Fruit fly (Drosophila melanogaster) whole organism, embryonic: Measurements from ENCODE around the gene loaf.

Source experiments
- Abd-B ChIP-seq: fragments of 200-800 bp; sonication (Bioruptor generic); optimal IDR thresholded peaks from 2 replicates; lab custom pipeline; 2018; ENCODE audit warnings: missing biosample characterization, mild to moderate bottlenecking, missing genetic modification characterization, moderate library complexity
- Aef1 ChIP-seq: fragments of 200-800 bp; sonication (Bioruptor generic); IDR thresholded peaks from 3 replicates; pipeline ENCODE4 v1.3.6; 2022; ENCODE audit warnings: missing biosample characterization, missing genetic modification characterization
- B-H1 ChIP-seq: fragments of 200-800 bp; sonication (Bioruptor generic); IDR thresholded peaks from 3 replicates; pipeline ENCODE4 v1.3.6; 2022; ENCODE audit warnings: missing biosample characterization, missing genetic modification characterization
- BEAF-32 ChIP-seq: fragments of 200-800 bp; sonication (Bioruptor generic); optimal IDR thresholded peaks from 3 replicates; lab custom pipeline; 2017; ENCODE audit warnings: missing biosample characterization, missing genetic modification characterization, mild to moderate bottlenecking, moderate library complexity, missing genetic modification reagents
- BtbVII ChIP-seq: fragments of 200-800 bp; sonication (Bioruptor generic); optimal IDR thresholded peaks from 3 replicates; lab custom pipeline; 2017; ENCODE audit warnings: missing biosample characterization, mild to moderate bottlenecking, missing genetic modification characterization
- CG1024 ChIP-seq: fragments of 200-800 bp; sonication (Bioruptor generic); IDR thresholded peaks from 2 replicates; pipeline ENCODE4 v1.3.6; 2022; ENCODE audit warnings: missing biosample characterization, missing genetic modification characterization
- CG10267 ChIP-seq: fragments of 200-800 bp; sonication (Bioruptor generic); optimal IDR thresholded peaks from 2 replicates; lab custom pipeline; 2018; ENCODE audit warnings: missing biosample characterization, mild to moderate bottlenecking, missing genetic modification characterization, moderate library complexity
- CG11560 ChIP-seq: fragments of 200-800 bp; sonication (Bioruptor generic); IDR thresholded peaks from 3 replicates; pipeline ENCODE4 v1.3.6; 2022; ENCODE audit warnings: missing biosample characterization, missing genetic modification characterization
- CG11723 ChIP-seq: fragments of 200-800 bp; sonication (Bioruptor generic); optimal IDR thresholded peaks from 2 replicates; lab custom pipeline; 2017; ENCODE audit warnings: missing biosample characterization, mild to moderate bottlenecking, missing genetic modification characterization
- CG12391 ChIP-seq: fragments of 200-800 bp; sonication (Bioruptor generic); optimal IDR thresholded peaks from 3 replicates; lab custom pipeline; 2018; ENCODE audit warnings: missing biosample characterization, mild to moderate bottlenecking, missing genetic modification characterization, moderate library complexity
- CG13287 ChIP-seq: fragments of 200-800 bp; sonication (Bioruptor generic); IDR thresholded peaks from 2 replicates; pipeline ENCODE4 v1.3.6; 2022; ENCODE audit warnings: missing biosample characterization, missing genetic modification characterization; ENCODE audit not compliant: partially characterized antibody
- CG13296 ChIP-seq: fragments of 200-800 bp; sonication (Bioruptor generic); optimal IDR thresholded peaks from 3 replicates; lab custom pipeline; 2018; ENCODE audit warnings: missing biosample characterization, mild to moderate bottlenecking, missing genetic modification characterization
- CG14441 ChIP-seq: fragments of 200-800 bp; sonication (Bioruptor generic); IDR thresholded peaks from 2 replicates; pipeline ENCODE4 v1.3.6; 2022; ENCODE audit warnings: missing biosample characterization, missing genetic modification characterization
- CG14710 ChIP-seq: fragments of 200-800 bp; sonication (Bioruptor generic); optimal IDR thresholded peaks from 3 replicates; lab custom pipeline; 2019; ENCODE audit warnings: missing biosample characterization, mild to moderate bottlenecking, missing genetic modification characterization, moderate library complexity
- CG17912 ChIP-seq: fragments of 200-800 bp; sonication (Bioruptor generic); optimal IDR thresholded peaks from 2 replicates; lab custom pipeline; 2018; ENCODE audit warnings: missing biosample characterization, mild to moderate bottlenecking, missing genetic modification characterization
- CG18764 ChIP-seq: fragments of 200-800 bp; sonication (Bioruptor generic); optimal IDR thresholded peaks from 3 replicates; lab custom pipeline; 2016; ENCODE audit warnings: missing biosample characterization, missing genetic modification characterization
- CG4820 ChIP-seq: fragments of 200-800 bp; sonication (Bioruptor generic); optimal IDR thresholded peaks from 3 replicates; lab custom pipeline; 2016; ENCODE audit warnings: missing biosample characterization, missing genetic modification characterization
- CG5953 ChIP-seq: fragments of 200-800 bp; sonication (Bioruptor generic); IDR thresholded peaks from 2 replicates; pipeline ENCODE4 v1.3.6; 2022; ENCODE audit warnings: missing biosample characterization, missing genetic modification characterization
- CG7963 ChIP-seq: fragments of 200-800 bp; sonication (Bioruptor generic); IDR thresholded peaks from 3 replicates; pipeline ENCODE4 v1.3.6; 2022; ENCODE audit warnings: missing biosample characterization, missing genetic modification characterization; ENCODE audit not compliant: partially characterized antibody
- CoRest ChIP-seq: fragments of 200-800 bp; sonication (Bioruptor generic); optimal IDR thresholded peaks from 3 replicates; lab custom pipeline; 2018; ENCODE audit warnings: missing biosample characterization, mild to moderate bottlenecking, missing genetic modification characterization, moderate library complexity
- E2f2 ChIP-seq: fragments of 200-800 bp; sonication (Bioruptor generic); IDR thresholded peaks from 2 replicates; pipeline ENCODE4 v1.3.6; 2022; ENCODE audit warnings: missing biosample characterization, missing genetic modification characterization
- HLH54F ChIP-seq: fragments of 200-800 bp; sonication (Bioruptor generic); optimal IDR thresholded peaks from 3 replicates; lab custom pipeline; 2016; ENCODE audit warnings: missing biosample characterization, missing genetic modification characterization
- Jarid2 ChIP-seq: fragments of 200-800 bp; sonication (Bioruptor generic); optimal IDR thresholded peaks from 3 replicates; lab custom pipeline; 2017; ENCODE audit warnings: mild to moderate bottlenecking, missing biosample characterization, missing genetic modification reagents, missing genetic modification characterization
- Lhr ChIP-seq: fragments of 200-800 bp; sonication (Bioruptor generic); optimal IDR thresholded peaks from 3 replicates; lab custom pipeline; 2017; ENCODE audit warnings: mild to moderate bottlenecking, missing biosample characterization, missing genetic modification reagents, missing genetic modification characterization
- Med ChIP-seq: fragments of 200-800 bp; sonication (Bioruptor generic); peaks from one replicate; lab custom pipeline; 2016; ENCODE audit warnings: missing biosample characterization, missing genetic modification characterization, mild to moderate bottlenecking, inconsistent platforms, moderate library complexity
- Meics ChIP-seq: fragments of 200-800 bp; sonication (Bioruptor generic); optimal IDR thresholded peaks from 2 replicates; lab custom pipeline; 2017; ENCODE audit warnings: missing biosample characterization, mild to moderate bottlenecking, missing genetic modification characterization
- NC2β ChIP-seq: fragments of 200-800 bp; sonication (Bioruptor generic); optimal IDR thresholded peaks from 2 replicates; lab custom pipeline; 2016; ENCODE audit warnings: missing biosample characterization, missing genetic modification characterization
- NFAT ChIP-seq: fragments of 200-800 bp; sonication (Bioruptor generic); IDR thresholded peaks from 2 replicates; pipeline ENCODE4 v1.3.6; 2022; ENCODE audit warnings: missing biosample characterization, missing genetic modification characterization
- Nf-YC ChIP-seq: fragments of 200-800 bp; optimal IDR thresholded peaks from 3 replicates; lab custom pipeline; 2019; ENCODE audit warnings: missing biosample characterization, mild to moderate bottlenecking, missing genetic modification characterization, moderate library complexity
- NfI ChIP-seq: fragments of 200-800 bp; sonication (Bioruptor generic); optimal IDR thresholded peaks from 3 replicates; lab custom pipeline; 2018; ENCODE audit warnings: missing biosample characterization, mild to moderate bottlenecking, missing genetic modification characterization, moderate library complexity
- Six4 ChIP-seq: fragments of 200-800 bp; sonication (Bioruptor generic); optimal IDR thresholded peaks from 2 replicates; lab custom pipeline; 2016; ENCODE audit warnings: missing biosample characterization, missing genetic modification characterization
- Spps ChIP-seq: fragments of 200-800 bp; sonication (Bioruptor generic); optimal IDR thresholded peaks from 2 replicates; lab custom pipeline; 2018; ENCODE audit warnings: missing biosample characterization, mild to moderate bottlenecking, missing genetic modification characterization
- Ssrp ChIP-seq: fragments of 200-800 bp; sonication (Bioruptor generic); optimal IDR thresholded peaks from 2 replicates; lab custom pipeline; 2018; ENCODE audit warnings: missing biosample characterization, mild to moderate bottlenecking, missing genetic modification characterization, moderate library complexity
- btn ChIP-seq: fragments of 200-800 bp; sonication (Bioruptor generic); optimal IDR thresholded peaks from 2 replicates; lab custom pipeline; 2016; ENCODE audit warnings: missing biosample characterization, missing genetic modification characterization
- caup ChIP-seq: fragments of 200-800 bp; sonication (Bioruptor generic); optimal IDR thresholded peaks from 3 replicates; lab custom pipeline; 2017; ENCODE audit warnings: missing biosample characterization, mild to moderate bottlenecking, missing genetic modification characterization, moderate library complexity; ENCODE audit not compliant: severe bottlenecking
- esg ChIP-seq: fragments of 200-800 bp; sonication (Bioruptor generic); conservative IDR thresholded peaks from 2 replicates; pipeline ENCODE4 v1.3.6; 2022; ENCODE audit warnings: missing biosample characterization, missing genetic modification characterization
- gcm2 ChIP-seq: fragments of 200-800 bp; sonication (Bioruptor generic); optimal IDR thresholded peaks from 2 replicates; lab custom pipeline; 2016; ENCODE audit warnings: missing biosample characterization, missing genetic modification characterization
- hth ChIP-seq: fragments of >200 bp; optimal IDR thresholded peaks from 2 replicates; lab custom pipeline; 2017; ENCODE audit warnings: inconsistent platforms
- lab ChIP-seq: fragments of 200-800 bp; sonication (Bioruptor generic); optimal IDR thresholded peaks from 3 replicates; lab custom pipeline; 2017; ENCODE audit warnings: missing biosample characterization, missing genetic modification characterization, mild to moderate bottlenecking, moderate library complexity, missing genetic modification reagents
- luna ChIP-seq: fragments of 200-800 bp; sonication (Bioruptor generic); optimal IDR thresholded peaks from 2 replicates; lab custom pipeline; 2016; ENCODE audit warnings: missing biosample characterization, missing genetic modification characterization
- mam ChIP-seq: fragments of 200-800 bp; sonication (Bioruptor generic); optimal IDR thresholded peaks from 3 replicates; lab custom pipeline; 2016; ENCODE audit warnings: missing biosample characterization, missing genetic modification characterization
- nmo ChIP-seq: fragments of 200-800 bp; sonication (Bioruptor generic); optimal IDR thresholded peaks from 2 replicates; lab custom pipeline; 2018; ENCODE audit warnings: missing biosample characterization, mild to moderate bottlenecking, missing genetic modification characterization, moderate library complexity
- nom ChIP-seq: fragments of 200-800 bp; sonication (Bioruptor generic); optimal IDR thresholded peaks from 2 replicates; lab custom pipeline; 2017; ENCODE audit warnings: missing biosample characterization, missing genetic modification characterization, mild to moderate bottlenecking, moderate library complexity, missing genetic modification reagents
- odd ChIP-seq: fragments of 200-800 bp; sonication (Bioruptor generic); optimal IDR thresholded peaks from 2 replicates; lab custom pipeline; 2017; ENCODE audit warnings: missing biosample characterization, mild to moderate bottlenecking, missing genetic modification characterization
- pfk ChIP-seq: fragments of 200-800 bp; sonication (Bioruptor generic); optimal IDR thresholded peaks from 2 replicates; lab custom pipeline; 2018; ENCODE audit warnings: missing biosample characterization, mild to moderate bottlenecking, missing genetic modification characterization, moderate library complexity
- pho ChIP-seq: fragments of 200-800 bp; sonication (Bioruptor generic); optimal IDR thresholded peaks from 2 replicates; lab custom pipeline; 2016; ENCODE audit warnings: missing biosample characterization, missing genetic modification characterization
- stwl ChIP-seq: fragments of 200-800 bp; sonication (Bioruptor generic); optimal IDR thresholded peaks from 3 replicates; lab custom pipeline; 2018; ENCODE audit warnings: missing biosample characterization, mild to moderate bottlenecking, missing genetic modification characterization, moderate library complexity
- unpg ChIP-seq: fragments of 200-800 bp; sonication (Bioruptor generic); optimal IDR thresholded peaks from 3 replicates; lab custom pipeline; 2018; ENCODE audit warnings: missing biosample characterization, mild to moderate bottlenecking, missing genetic modification characterization, moderate library complexity
- vvl ChIP-seq: fragments of 200-800 bp; sonication (Bioruptor generic); IDR thresholded peaks from 2 replicates; pipeline ENCODE4 v1.3.6; 2022; ENCODE audit warnings: missing biosample characterization, missing genetic modification characterization

The loaf gene

DNA sequence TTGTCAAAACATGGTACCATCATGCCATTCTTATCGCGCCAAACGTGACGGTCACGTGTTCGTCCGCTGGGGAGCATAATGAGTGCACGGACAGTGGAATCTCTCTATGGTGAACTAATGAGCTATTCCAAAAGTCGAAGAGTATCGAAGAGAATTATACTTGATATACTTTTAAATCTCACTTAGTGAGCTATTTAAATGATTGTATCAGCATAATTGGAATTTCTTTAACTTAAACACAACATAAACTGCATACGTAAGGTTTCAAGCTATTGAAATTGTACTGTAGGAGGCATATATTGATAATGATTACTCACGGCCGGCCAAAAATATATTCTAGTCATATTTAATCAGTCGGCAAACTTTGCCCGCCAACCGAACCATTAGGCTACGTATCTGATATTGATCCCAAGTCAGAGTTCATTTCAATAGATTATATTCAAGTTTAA, 44.5 kb downstream of the loaf start (continued):
- TF ChIP-seq mam (GFP tag; lab: Kevin White, UChicago) (peak; percentile 31), HLH54F (GFP tag; lab: Kevin White, UChicago) (peak; percentile 4), pfk (no peak), NFAT (GFP tag; lab: Robert Waterston, UW) (no peak), CG4820 (GFP tag; lab: Kevin White, UChicago) (no peak), gcm2 (no peak)
- TF ChIP-seq, all 482 proteins: peak for 68

- TF ChIP-seq caup (GFP tag; lab: Kevin White, UChicago) (no peak), CG11560 (tag; lab: Robert Waterston, UW) (no peak), nmo (GFP tag; lab: Kevin White, UChicago) (peak; percentile 3), CG14710 (tag; lab: Kevin White, UChicago) (peak; percentile 30), CoRest (peak; percentile 35), CG14441 (GFP tag; lab: Robert Waterston, UW) (no peak), btn (GFP tag; lab: Kevin White, UChicago) (no peak), luna (no peak), Ssrp (no peak), CG7963 (GFP tag; lab: Robert Waterston, UW) (no peak), CG10267 (peak; percentile 50), Abd-B (GFP tag; lab: Kevin White, UChicago) (no peak), Spps (tag; lab: Kevin White, UChicago) (no peak), CG12391 (tag; lab: Kevin White, UChicago) (peak; percentile 10), Med (GFP tag; lab: Kevin White, UChicago) (peak; percentile 71), NC2β (GFP tag; lab: Kevin White, UChicago) (no peak), Six4 (GFP tag; lab: Kevin White, UChicago) (no peak), E2f2 (GFP tag; lab: Robert Waterston, UW) (peak; percentile 94), CG18764 (GFP tag; lab: Kevin White, UChicago) (no peak), CG11723 (GFP tag; lab: Kevin White, UChicago) (no peak), odd (GFP tag; lab: Kevin White, UChicago) (peak; percentile 8), BEAF-32 (GFP tag; lab: Kevin White, UChicago) (peak; percentile 26), vvl (GFP tag; lab: Robert Waterston, UW) (peak; percentile 26; the same call in 1 of the 2 replicates), CG1024 (GFP tag; lab: Robert Waterston, UW) (no peak), NfI (GFP tag; lab: Kevin White, UChicago) (peak; percentile 51), Aef1 (GFP tag; lab: Robert Waterston, UW) (no peak; the same call in 2 of the 3 replicates), unpg (peak; percentile 7), stwl (tag; lab: Kevin White, UChicago) (peak; percentile 94), Nf-YC (no peak), CG17912 (GFP tag; lab: Kevin White, UChicago) (peak; percentile 21), nom (peak; percentile 2), hth (no peak), CG13287 (peak; percentile 48; the same call in 1 of the 2 replicates), esg (GFP tag; lab: Robert Waterston, UW) (no peak), Lhr (peak; percentile 24), Meics (GFP tag; lab: Kevin White, UChicago) (no peak), CG13296 (GFP tag; lab: Kevin White, UChicago) (peak; percentile 14), Jarid2 (GFP tag; lab: Kevin White, UChicago) (no peak), CG5953 (GFP tag; lab: Robert Waterston, UW) (no peak), pho (peak; percentile 16), lab (GFP tag; lab: Kevin White, UChicago) (peak; percentile 39), BtbVII (GFP tag; lab: Kevin White, UChicago) (peak; percentile 38), B-H1 (no peak)
These were observed 45.2 kb downstream of the loaf start, which contains the start of gene Bmcp for dm6 chr3L:11720780-11721179. Gene Bmcp (plus strand): TSS chr3L:11720934.
